Fruit fly (Drosophila melanogaster) whole organism, wandering third instar larva: ENCODE data around the gene cad.

Experiments used
- Abd-B ChIP-seq: fragments of >200 bp; optimal IDR thresholded peaks from 2 replicates; lab custom pipeline; 2017; ENCODE audit warnings: missing biosample characterization, missing genetic modification characterization
- CG9705 ChIP-seq: fragments of 200-800 bp; sonication (Bioruptor generic); optimal IDR thresholded peaks from 2 replicates; lab custom pipeline; 2018; ENCODE audit warnings: missing biosample characterization, mild to moderate bottlenecking, missing genetic modification characterization
- Jra ChIP-seq: sonication (Bioruptor generic); optimal IDR thresholded peaks from 2 replicates; lab custom pipeline; 2016; ENCODE audit warnings: missing biosample characterization, missing genetic modification characterization
- dmrt93B ChIP-seq: fragments of 200-800 bp; sonication (Bioruptor generic); optimal IDR thresholded peaks from 2 replicates; lab custom pipeline; 2018; ENCODE audit warnings: missing biosample characterization, mild to moderate bottlenecking, missing genetic modification characterization

DNA sequence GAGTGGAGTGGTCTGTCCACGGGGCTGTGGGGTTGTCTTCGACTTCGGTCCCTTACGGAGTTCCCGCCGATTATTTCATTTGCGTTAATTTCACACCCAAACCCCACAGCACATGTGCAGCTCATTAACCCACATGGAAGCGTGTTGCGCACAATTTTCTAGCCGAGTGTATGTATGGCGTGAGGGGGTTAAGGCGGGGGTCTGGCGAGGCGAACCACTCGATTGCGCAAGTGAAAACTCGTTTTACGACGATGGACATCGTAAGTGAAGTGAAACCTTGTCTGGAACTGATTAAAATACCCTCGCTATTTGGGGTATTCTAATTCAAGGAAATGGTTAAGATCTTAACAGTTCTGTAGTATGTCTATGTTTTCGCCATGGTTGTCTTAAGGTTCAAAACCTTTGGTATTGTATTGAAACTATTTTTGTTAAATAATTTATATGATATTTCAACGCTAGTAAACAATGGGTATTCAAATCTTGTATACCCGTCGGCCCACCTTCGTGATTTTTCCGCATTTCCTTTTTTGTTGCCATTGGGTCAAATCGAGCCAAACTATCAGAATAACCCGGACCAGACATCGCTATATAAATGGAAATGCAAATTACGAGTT lies 40.6 kb downstream of the cad start:
- TF ChIP-seq CG9705 (GFP tag; lab: Kevin White, UChicago) = no peak
- no peak for TF ChIP-seq Abd-B (GFP tag; lab: Kevin White, UChicago)
- TF ChIP-seq dmrt93B (GFP tag; lab: Kevin White, UChicago) = no peak
- TF ChIP-seq Jra (GFP tag; lab: Kevin White, UChicago) = no peak
